Worm (Caenorhabditis elegans) whole organism, L4 larva: Measurements from ENCODE around the gene F26F2.11.

ENCODE experiments used
- fkh-10 ChIP-seq: fragments of 150-350 bp; optimal IDR thresholded peaks from 2 replicates; lab custom pipeline; 2014; ENCODE audit warnings: missing biosample characterization, missing genetic modification reagents, missing genetic modification characterization
- lin-13 ChIP-seq: fragments of 150-350 bp; optimal IDR thresholded peaks from 2 replicates; lab custom pipeline; 2014; ENCODE audit warnings: missing biosample characterization, missing genetic modification reagents, missing genetic modification characterization
- lir-3 ChIP-seq: sonication (generic microtip); optimal IDR thresholded peaks from 2 replicates; lab custom pipeline; 2016; ENCODE audit warnings: mild to moderate bottlenecking, missing genetic modification characterization, missing compliant biosample characterization
- nhr-25 ChIP-seq: sonication (generic microtip); optimal IDR thresholded peaks from 2 replicates; lab custom pipeline; 2017; ENCODE audit warnings: missing genetic modification characterization, mild to moderate bottlenecking, missing compliant biosample characterization, antibody characterized with exemption, moderate library complexity, borderline replicate concordance; ENCODE audit not compliant: insufficient read depth
- nhr-76 ChIP-seq: fragments of 150-350 bp; optimal IDR thresholded peaks from 2 replicates; lab custom pipeline; 2014; ENCODE audit warnings: missing biosample characterization, missing genetic modification characterization
- unc-62 ChIP-seq, 3 experiments: fragments of 150-350 bp in 1 of 3; sonication (generic microtip); optimal IDR thresholded peaks in 2 of 3; peaks in 1 of 3; 1 replicate in 1 of 3; 2 replicates in 2 of 3; lab custom pipeline; 2014 to 2017; ENCODE audit warnings: missing biosample characterization in 3 of 3, missing genetic modification characterization in 3 of 3, missing genetic modification reagents in 3 of 3, missing genotype in 1 of 3

ce11 chrV:20594746-20595145 lies 807 bp downstream of the F26F2.11 start, which contains the start of gene F26F2.10:
- TF ChIP-seq nhr-76 (tag; lab: Kevin White, UChicago) = no peak
- TF ChIP-seq unc-62 (GFP tag; optimal IDR thresholded peaks at IDR 0.05 in 1 of 2; lab: Kevin White, UChicago) = no peak
- TF ChIP-seq unc-62 (tag; optimal IDR thresholded peaks at IDR 0.05; lab: Kevin White, UChicago) = no peak
- no peak for TF ChIP-seq lir-3 (tag; lab: Kevin White, UChicago)
- TF ChIP-seq lin-13 = no peak
- TF ChIP-seq nhr-25 (tag; lab: Kevin White, UChicago) = no peak
- no peak for TF ChIP-seq fkh-10
